Worm (Caenorhabditis elegans): ENCODE data around the gene srd-5.

Gene srd-5

DNA sequence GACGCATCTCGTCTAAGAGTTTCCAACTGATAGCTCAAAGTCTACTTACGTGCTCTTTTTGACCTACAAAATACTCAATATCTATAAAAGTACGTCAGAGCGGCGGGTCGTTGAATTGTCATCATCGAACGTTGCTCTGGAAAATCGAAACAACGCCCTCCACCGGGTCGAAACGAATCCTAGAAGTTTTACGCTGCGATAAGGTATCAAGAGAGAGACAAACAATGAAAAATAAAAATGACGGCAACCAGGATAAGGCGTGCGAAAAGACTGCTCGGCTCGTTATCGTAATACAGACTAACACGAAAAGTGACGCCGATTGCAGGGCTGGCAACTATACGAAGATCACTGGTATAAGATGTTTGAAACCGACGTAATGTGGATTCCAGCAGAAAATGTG lies 20.1 kb downstream of the srd-5 start (continued):
- peak; percentile 38 for TF ChIP-seq madf-10 (tag; optimal IDR thresholded peaks at IDR 0.05)
- no peak for TF ChIP-seq ama-1 (optimal IDR thresholded peaks at IDR 0.05)
- TF ChIP-seq ama-1 (GFP tag; optimal IDR thresholded peaks at IDR 0.05), result no peak

- peak; percentile 42; the same call in 1 of the 2 replicates for TF ChIP-seq Y56A3A.18 (GFP tag; IDR thresholded peaks at IDR 0.05)
- TF ChIP-seq ccch-3 (GFP tag; optimal IDR thresholded peaks at IDR 0.05), result no peak
Observed at ce11 chrIV:5653649-5654048, 20.7 kb downstream of the srd-5 start, which contains the start of gene clec-178. TSS of gene clec-178 (plus strand) at chrIV:5653949.

ce11 chrIV:5652811-5653483 lies 21.4 kb downstream of the srd-5 start:
- TF ChIP-seq nhr-80 (tag; optimal IDR thresholded peaks at IDR 0.05) (peak; percentile 43), gei-17 (GFP tag; optimal IDR thresholded peaks at IDR 0.05) (no peak)

ce11 chrIV:5650761-5651332 lies 23.5 kb downstream of the srd-5 start:
- TF ChIP-seq F23B12.7 (tag; optimal IDR thresholded peaks at IDR 0.05; ENCODE audit: insufficient read depth) (no peak), Y53G8AR.9 (GFP tag; conservative IDR thresholded peaks at IDR 0.05) (peak; percentile 70; the same call in 1 of the 2 replicates), mes-4 (tag; optimal IDR thresholded peaks at IDR 0.05) (no peak), B0336.3 (GFP tag; IDR thresholded peaks at IDR 0.05) (peak; percentile 73; the same call in 1 of the 2 replicates), aptf-3 (GFP tag; IDR thresholded peaks at IDR 0.05) (no peak), ama-1 (optimal IDR thresholded peaks at IDR 0.05) (no peak), ama-1 (GFP tag; optimal IDR thresholded peaks at IDR 0.05) (peak in 1 of 2 experiments; percentile 20), C06A6.2 (GFP tag; conservative IDR thresholded peaks at IDR 0.05) (0 out of 2 replicates have a peak, but pooled peaks have one; percentile 14), lin-26 (GFP tag; IDR thresholded peaks at IDR 0.05) (0 out of 2 replicates have a peak, but pooled peaks have one; percentile 32), atf-7 (tag; optimal IDR thresholded peaks at IDR 0.05) (peak; percentile 13), hrde-1 (tag; optimal IDR thresholded peaks at IDR 0.05; ENCODE audit: borderline replicate concordance) (peak; percentile 39), repo-1 (tag; optimal IDR thresholded peaks at IDR 0.05) (peak; percentile 81), ztf-3 (GFP tag; optimal IDR thresholded peaks at IDR 0.05) (no peak), Y53F4B.3 (GFP tag; IDR thresholded peaks at IDR 0.05) (peak; percentile 32; the same call in 1 of the 2 replicates), attf-6 (GFP tag; IDR thresholded peaks at IDR 0.05) (peak; percentile 30; the same call in 1 of the 2 replicates), snpc-4 (GFP tag; optimal IDR thresholded peaks at IDR 0.05) (peak; percentile 57), snpc-4 (tag; optimal IDR thresholded peaks at IDR 0.05) (peak in 1 of 4 experiments; percentile 57), athp-1 (tag; optimal IDR thresholded peaks at IDR 0.05) (peak; percentile 65), nfyb-1 (GFP tag; IDR thresholded peaks at IDR 0.05) (0 out of 2 replicates have a peak, but pooled peaks have one; percentile 43)

- TF ChIP-seq snpc-4 (GFP tag; optimal IDR thresholded peaks at IDR 0.05), result no peak
- TF ChIP-seq snpc-4 (tag; optimal IDR thresholded peaks at IDR 0.05), result peak in 1 of 4 experiments; percentile 6
- TF ChIP-seq rcor-1 (GFP tag; IDR thresholded peaks at IDR 0.05), result no peak
- TF ChIP-seq dpff-1 (tag; optimal IDR thresholded peaks at IDR 0.05), result no peak
- no peak for TF ChIP-seq hlh-12 (tag; optimal IDR thresholded peaks at IDR 0.05)
- TF ChIP-seq ekl-4 (GFP tag; IDR thresholded peaks at IDR 0.05), result no peak
- TF ChIP-seq bed-1 (GFP tag; IDR thresholded peaks at IDR 0.05), result no peak
- TF ChIP-seq attf-3 (GFP tag; conservative IDR thresholded peaks at IDR 0.05), result peak; percentile 90
Observed at ce11 chrIV:5649073-5649583, 25.2 kb downstream of the srd-5 start, which contains the start of gene csn-5. TSS of gene csn-5 (plus strand) at chrIV:5649533.

All from whole organism, young adult.